Worm (Caenorhabditis elegans) whole organism, L3 larva: Measurements from ENCODE around the gene cct-8.

ENCODE experiments used
- R02D3.7 ChIP-seq: fragments of 150-350 bp; optimal IDR thresholded peaks from 2 replicates; lab custom pipeline; 2014; ENCODE audit warnings: missing biosample characterization, missing genetic modification characterization
- ZK546.5 ChIP-seq: sonication (generic microtip); optimal IDR thresholded peaks from 2 replicates; lab custom pipeline; 2017; ENCODE audit warnings: missing biosample characterization, missing genetic modification characterization
- aly-2 ChIP-seq: fragments of 150-350 bp; optimal IDR thresholded peaks from 2 replicates; lab custom pipeline; 2014; ENCODE audit warnings: missing biosample characterization, missing genetic modification characterization
- ama-1 ChIP-seq: fragments of 150-350 bp; optimal IDR thresholded peaks from 2 replicates; lab custom pipeline; 2018
- ceh-16 ChIP-seq: sonication (generic microtip); optimal IDR thresholded peaks from 2 replicates; lab custom pipeline; 2017; ENCODE audit warnings: missing biosample characterization, missing genetic modification characterization
- ceh-82 ChIP-seq: fragments of 150-350 bp; optimal IDR thresholded peaks from 2 replicates; lab custom pipeline; 2014; ENCODE audit warnings: missing biosample characterization, missing genetic modification characterization
- daf-12 ChIP-seq: fragments of 150-350 bp; optimal IDR thresholded peaks from 2 replicates; lab custom pipeline; 2014; ENCODE audit warnings: missing biosample characterization, missing genetic modification reagents, missing genetic modification characterization
- egl-27 ChIP-seq: sonication (generic microtip); optimal IDR thresholded peaks from 4 replicates; lab custom pipeline; 2017; ENCODE audit warnings: missing biosample characterization, missing genetic modification reagents, missing genetic modification characterization
- egl-5 ChIP-seq: fragments of 150-350 bp; optimal IDR thresholded peaks from 2 replicates; lab custom pipeline; 2017; ENCODE audit warnings: missing biosample characterization, missing genetic modification reagents, missing genetic modification characterization, inconsistent platforms
- elt-1 ChIP-seq: fragments of 150-350 bp; optimal IDR thresholded peaks from 2 replicates; lab custom pipeline; 2014; ENCODE audit warnings: missing biosample characterization, missing genetic modification characterization
- eor-1 ChIP-seq, 2 experiments: fragments of 150-350 bp; optimal IDR thresholded peaks; 2 replicates each; lab custom pipeline; 2014 to 2018; ENCODE audit warnings: missing biosample characterization in 2 of 2, missing genetic modification characterization in 2 of 2
- fkh-10 ChIP-seq: sonication (generic microtip); optimal IDR thresholded peaks from 2 replicates; lab custom pipeline; 2017; ENCODE audit warnings: missing biosample characterization, missing genetic modification reagents, missing genetic modification characterization
- fkh-2 ChIP-seq: fragments of 150-350 bp; optimal IDR thresholded peaks from 2 replicates; lab custom pipeline; 2014; ENCODE audit warnings: missing biosample characterization, missing genetic modification reagents, missing genetic modification characterization
- fos-1 ChIP-seq: fragments of 150-350 bp; optimal IDR thresholded peaks from 2 replicates; lab custom pipeline; 2014; ENCODE audit warnings: missing biosample characterization, missing genetic modification characterization
- jun-1 ChIP-seq: fragments of 150-350 bp; optimal IDR thresholded peaks from 2 replicates; lab custom pipeline; 2014; ENCODE audit warnings: missing biosample characterization, missing genetic modification reagents, missing genetic modification characterization
- lin-15B ChIP-seq: fragments of 150-350 bp; optimal IDR thresholded peaks from 2 replicates; lab custom pipeline; 2014; ENCODE audit warnings: missing biosample characterization, missing genetic modification characterization
- lin-39 ChIP-seq: fragments of 150-350 bp; optimal IDR thresholded peaks from 2 replicates; lab custom pipeline; 2018; ENCODE audit warnings: missing biosample characterization, missing genetic modification reagents, missing genetic modification characterization
- lsy-12 ChIP-seq: sonication (generic microtip); optimal IDR thresholded peaks from 2 replicates; lab custom pipeline; 2016; ENCODE audit warnings: mild to moderate bottlenecking, missing genetic modification characterization, missing compliant biosample characterization
- nfya-1 ChIP-seq: sonication (generic microtip); optimal IDR thresholded peaks from 2 replicates; lab custom pipeline; 2017; ENCODE audit warnings: missing genetic modification characterization, mild to moderate bottlenecking, missing compliant biosample characterization, antibody characterized with exemption, moderate library complexity; ENCODE audit not compliant: insufficient read depth
- nhr-12 ChIP-seq: fragments of 150-350 bp; optimal IDR thresholded peaks from 2 replicates; lab custom pipeline; 2014; ENCODE audit warnings: missing biosample characterization, missing genetic modification characterization
- nhr-237 ChIP-seq: fragments of 150-350 bp; optimal IDR thresholded peaks from 2 replicates; lab custom pipeline; 2014; ENCODE audit warnings: missing biosample characterization, missing genetic modification characterization
- nhr-25 ChIP-seq: sonication (generic microtip); optimal IDR thresholded peaks from 2 replicates; lab custom pipeline; 2017; ENCODE audit warnings: missing biosample characterization, missing genetic modification characterization
- nhr-43 ChIP-seq: sonication (generic microtip); optimal IDR thresholded peaks from 2 replicates; lab custom pipeline; 2016; ENCODE audit warnings: mild to moderate bottlenecking, missing genetic modification characterization, missing compliant biosample characterization; ENCODE audit not compliant: poor library complexity, severe bottlenecking
- nhr-67 ChIP-seq: fragments of 150-350 bp; optimal IDR thresholded peaks from 2 replicates; lab custom pipeline; 2014; ENCODE audit warnings: missing biosample characterization, missing genetic modification characterization
- pha-4 ChIP-seq: fragments of 150-350 bp; optimal IDR thresholded peaks from 2 replicates; lab custom pipeline; 2014; ENCODE audit warnings: missing biosample characterization, missing genetic modification reagents, missing genetic modification characterization
- sea-2 ChIP-seq: fragments of 150-350 bp; sonication (generic microtip); optimal IDR thresholded peaks from 4 replicates; lab custom pipeline; 2014; ENCODE audit warnings: missing biosample characterization, missing genetic modification reagents, missing genetic modification characterization
- skn-1 ChIP-seq: fragments of 150-350 bp; optimal IDR thresholded peaks from 2 replicates; lab custom pipeline; 2014; ENCODE audit warnings: missing biosample characterization, missing genetic modification characterization
- snpc-4 ChIP-seq: fragments of 150-350 bp; optimal IDR thresholded peaks from 2 replicates; lab custom pipeline; 2014; ENCODE audit warnings: missing biosample characterization, missing genetic modification characterization
- unc-62 ChIP-seq: fragments of 150-350 bp; sonication (generic microtip); optimal IDR thresholded peaks from 4 replicates; lab custom pipeline; 2014; ENCODE audit warnings: missing biosample characterization, missing genetic modification reagents, missing genetic modification characterization
- zag-1 ChIP-seq: fragments of 150-350 bp; optimal IDR thresholded peaks from 2 replicates; lab custom pipeline; 2014; ENCODE audit warnings: missing biosample characterization, missing genetic modification characterization
- ztf-11 ChIP-seq: fragments of 150-350 bp; optimal IDR thresholded peaks from 2 replicates; lab custom pipeline; 2014; ENCODE audit warnings: missing biosample characterization, missing genetic modification characterization

Gene cct-8

DNA sequence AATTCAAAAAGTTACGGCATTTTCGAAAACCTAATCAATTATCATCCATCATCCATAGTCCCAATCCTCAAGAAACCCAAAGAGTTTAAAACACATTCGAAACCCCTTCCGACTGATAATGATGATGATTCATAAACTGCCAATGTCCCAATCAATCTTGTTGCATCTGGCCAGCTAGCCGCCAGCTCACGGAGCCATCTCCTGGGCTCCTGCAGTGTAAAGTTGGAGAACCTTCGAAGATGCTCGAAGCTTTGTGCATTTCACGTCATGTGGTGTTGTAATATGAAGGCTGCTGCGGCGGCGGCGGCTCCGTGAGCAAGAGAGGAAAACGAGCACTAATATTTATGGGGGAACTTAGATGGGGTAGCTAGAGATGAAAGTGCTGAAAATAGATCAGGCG, 14.3 kb upstream of the cct-8 start:
- peak; percentile 29 for TF ChIP-seq egl-5 (tag; lab: Kevin White, UChicago)
- no peak for TF ChIP-seq fos-1
- TF ChIP-seq lin-39 (tag; lab: Kevin White, UChicago): peak; percentile 78

DNA sequence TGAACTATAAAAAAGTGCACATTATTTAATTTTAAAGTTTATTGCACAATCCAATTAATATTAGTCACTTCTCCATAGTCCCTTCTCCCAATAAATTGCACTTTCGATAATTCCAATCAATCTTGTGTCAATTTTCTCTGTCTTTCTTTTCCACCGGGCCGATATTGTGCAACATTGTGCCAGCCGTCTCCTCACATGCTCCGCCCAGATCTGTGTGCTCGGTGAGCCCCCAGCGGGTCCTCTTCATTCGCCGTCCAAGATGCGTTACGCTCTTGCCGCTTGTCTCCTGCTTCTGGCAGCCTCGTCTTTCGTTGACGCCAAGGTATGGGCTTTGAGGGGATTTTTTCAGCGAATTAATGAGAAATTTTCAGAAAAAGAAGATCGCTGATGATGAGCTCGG, 13.5 kb upstream of the cct-8 start, which contains the start of gene ost-1:
Gene ost-1 (plus strand): TSS at position 207 of the 400 bp plus-strand sequence.
- TF ChIP-seq nhr-67 (tag; lab: Kevin White, UChicago) (no peak), sea-2 (GFP tag; lab: Kevin White, UChicago) (no peak), ama-1 (peak; percentile 29), R02D3.7 (tag; lab: Kevin White, UChicago) (no peak), ceh-82 (tag; lab: Kevin White, UChicago) (no peak), nhr-237 (tag; lab: Kevin White, UChicago) (no peak), lin-15B (tag; lab: Kevin White, UChicago) (no peak), lin-39 (tag; lab: Kevin White, UChicago) (peak; percentile 69), jun-1 (tag; lab: Kevin White, UChicago) (no peak)

DNA sequence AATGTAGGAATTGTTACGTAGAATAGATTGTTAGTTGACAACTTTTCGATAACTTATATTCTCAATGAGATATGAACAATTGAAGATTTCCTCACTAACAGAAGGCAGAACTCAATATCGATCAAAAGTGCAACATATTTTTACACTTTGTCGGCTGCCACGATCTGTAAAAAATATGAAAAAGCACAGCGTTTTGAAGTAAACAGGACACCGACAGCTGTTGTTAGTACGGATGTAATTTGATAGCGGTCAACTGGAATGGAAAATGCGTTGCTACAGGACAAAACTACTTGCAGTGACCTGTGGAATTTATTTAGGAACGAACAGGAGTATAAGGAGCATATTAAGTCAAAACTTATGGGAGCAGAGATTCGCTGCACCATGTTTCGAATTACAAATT, 12.3 kb upstream of the cct-8 start:
- TF ChIP-seq eor-1 (tag; optimal IDR thresholded peaks at IDR 0.05; lab: Kevin White, UChicago): no peak
- TF ChIP-seq elt-1 (tag; lab: Kevin White, UChicago): no peak
- no peak for TF ChIP-seq aly-2 (tag; lab: Kevin White, UChicago)
- TF ChIP-seq skn-1: no peak
- no peak for TF ChIP-seq jun-1 (tag; lab: Kevin White, UChicago)
- TF ChIP-seq daf-12: no peak
- TF ChIP-seq ZK546.5 (tag; lab: Kevin White, UChicago): no peak
- TF ChIP-seq nhr-43 (tag; lab: Kevin White, UChicago): no peak
- TF ChIP-seq ztf-11 (tag; lab: Kevin White, UChicago): no peak
- no peak for TF ChIP-seq egl-5 (tag; lab: Kevin White, UChicago)
- no peak for TF ChIP-seq nhr-25 (tag; lab: Kevin White, UChicago)
- TF ChIP-seq R02D3.7 (tag; lab: Kevin White, UChicago): no peak

DNA sequence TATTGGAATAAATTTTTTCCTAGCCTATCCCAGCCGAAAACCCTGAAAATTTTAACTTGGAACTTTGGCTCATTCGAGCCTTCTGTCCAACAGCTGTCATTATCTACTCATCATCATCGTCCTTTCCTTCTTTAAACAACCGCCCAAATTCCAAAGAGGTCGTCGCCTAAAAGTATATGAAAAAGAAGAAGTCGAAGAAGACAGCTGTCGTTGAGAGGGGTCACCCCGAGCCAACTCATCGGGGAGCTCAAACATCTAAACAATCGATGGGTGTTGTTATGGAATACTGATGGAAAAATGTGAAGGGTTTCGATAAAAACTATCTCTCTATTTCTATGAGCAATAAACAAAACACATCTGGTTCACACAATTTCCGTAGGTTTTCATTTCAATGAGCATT, 11.4 kb upstream of the cct-8 start:
- no peak for TF ChIP-seq zag-1 (tag; lab: Kevin White, UChicago)
- TF ChIP-seq fkh-2 (tag; lab: Kevin White, UChicago): peak; percentile 42

DNA sequence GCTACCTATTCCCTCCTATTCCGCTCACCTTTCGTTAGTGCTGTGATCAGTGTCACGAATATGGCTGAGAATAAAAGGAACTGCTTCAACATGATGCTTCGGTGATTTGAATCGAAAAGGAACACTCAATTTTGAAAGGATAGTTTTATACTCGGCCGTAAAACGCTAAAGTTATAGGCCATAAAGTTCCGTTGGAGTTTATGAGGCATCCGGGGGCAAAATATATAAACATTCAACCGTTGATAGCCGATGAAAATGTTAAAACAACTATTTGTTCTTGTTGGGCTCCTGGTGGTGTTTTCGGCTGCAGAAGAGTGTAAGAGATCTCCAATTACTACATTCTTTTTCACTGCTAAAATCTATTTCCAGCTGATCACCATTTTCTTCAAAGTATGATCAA, 10.8 kb upstream of the cct-8 start, which contains the start of the genes C44B12.9 and C44B12.3:
Gene C44B12.9 (minus strand): TSS at position 101 of the 400 bp plus-strand sequence.
Gene C44B12.3 (plus strand): TSS at position 249 of the 400 bp plus-strand sequence.
- TF ChIP-seq aly-2 (tag; lab: Kevin White, UChicago) (no peak), nhr-67 (tag; lab: Kevin White, UChicago) (no peak), ceh-16 (tag; lab: Kevin White, UChicago) (no peak), sea-2 (GFP tag; lab: Kevin White, UChicago) (no peak), zag-1 (tag; lab: Kevin White, UChicago) (no peak), nhr-25 (tag; lab: Kevin White, UChicago) (no peak), fkh-10 (GFP tag; lab: Kevin White, UChicago) (no peak), ztf-11 (tag; lab: Kevin White, UChicago) (no peak), R02D3.7 (tag; lab: Kevin White, UChicago) (no peak), ZK546.5 (tag; lab: Kevin White, UChicago) (no peak), lsy-12 (tag; lab: Kevin White, UChicago) (no peak), pha-4 (no peak), unc-62 (GFP tag; lab: Kevin White, UChicago) (no peak), egl-27 (tag; lab: Kevin White, UChicago) (no peak), nhr-237 (tag; lab: Kevin White, UChicago) (no peak), ama-1 (no peak)

DNA sequence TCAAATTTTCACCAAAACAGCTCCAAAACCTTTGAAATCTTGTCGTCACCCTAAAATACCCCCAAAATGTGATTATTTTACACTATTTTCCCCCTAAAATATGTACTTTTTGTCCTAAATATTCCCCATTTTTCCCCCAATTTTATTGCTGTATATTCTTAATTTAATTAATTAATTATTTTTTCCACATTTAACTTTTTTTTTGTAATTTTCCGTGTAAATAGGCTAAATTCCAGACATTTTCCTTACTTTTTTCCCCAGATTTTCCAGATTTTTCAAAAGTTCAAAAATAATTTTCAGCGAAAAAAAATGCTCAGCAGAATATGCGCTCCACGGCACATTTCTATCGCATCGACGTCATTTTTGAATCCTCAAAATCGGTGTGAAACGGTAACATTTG, 3.4 kb upstream of the cct-8 start, which contains the start of gene cox-18:
Gene cox-18 (plus strand): TSS at position 301 of the 400 bp plus-strand sequence.
- TF ChIP-seq nfya-1 (tag; lab: Kevin White, UChicago): no peak
- no peak for TF ChIP-seq nhr-67 (tag; lab: Kevin White, UChicago)
- no peak for TF ChIP-seq fkh-2 (tag; lab: Kevin White, UChicago)
- TF ChIP-seq snpc-4: no peak
- no peak for TF ChIP-seq nhr-12 (tag; lab: Kevin White, UChicago)
- no peak for TF ChIP-seq nhr-237 (tag; lab: Kevin White, UChicago)
